Worm (Caenorhabditis elegans) whole organism, young adult: ENCODE data around the gene unc-23.

ENCODE experiments used
- B0019.2 ChIP-seq: fragments of 200-800 bp; sonication (Bioruptor generic); conservative IDR thresholded peaks from 2 replicates; pipeline ENCODE4 v1.3.6; 2022; ENCODE audit warnings: missing genetic modification reagents, missing genetic modification characterization, missing compliant biosample characterization
- B0261.1 ChIP-seq: sonication (generic microtip); optimal IDR thresholded peaks from 2 replicates; lab custom pipeline; 2016; ENCODE audit warnings: mild to moderate bottlenecking, missing genetic modification characterization, moderate library complexity, missing compliant biosample characterization
- B0336.3 ChIP-seq: fragments of 200-800 bp; sonication (Bioruptor generic); IDR thresholded peaks from 2 replicates; pipeline ENCODE4 v1.3.6; 2022; ENCODE audit warnings: missing genetic modification characterization, missing compliant biosample characterization
- F22D6.2 ChIP-seq: sonication (generic microtip); optimal IDR thresholded peaks from 2 replicates; lab custom pipeline; 2016; ENCODE audit warnings: mild to moderate bottlenecking, missing genetic modification characterization, missing compliant biosample characterization
- F57C9.4 ChIP-seq: sonication (generic microtip); optimal IDR thresholded peaks from 2 replicates; lab custom pipeline; 2017; ENCODE audit warnings: mild to moderate bottlenecking, missing genetic modification characterization, missing compliant biosample characterization
- K11D2.4 ChIP-seq: fragments of 200-800 bp; sonication (Bioruptor generic); IDR thresholded peaks from 2 replicates; pipeline ENCODE4 v1.3.6; 2022; ENCODE audit warnings: missing genetic modification reagents, missing genetic modification characterization, missing compliant biosample characterization
- K12H6.12 ChIP-seq: fragments of 200-800 bp; sonication (Bioruptor generic); optimal IDR thresholded peaks from 2 replicates; lab custom pipeline; 2018; ENCODE audit warnings: mild to moderate bottlenecking, missing genetic modification characterization, missing compliant biosample characterization
- T07F8.4 ChIP-seq: sonication (generic microtip); optimal IDR thresholded peaks from 2 replicates; lab custom pipeline; 2016; ENCODE audit warnings: mild to moderate bottlenecking, missing genetic modification characterization, moderate library complexity, missing compliant biosample characterization
- ZK185.1 ChIP-seq: sonication (generic microtip); optimal IDR thresholded peaks from 2 replicates; lab custom pipeline; 2016; ENCODE audit warnings: mild to moderate bottlenecking, missing genetic modification characterization, missing compliant biosample characterization; ENCODE audit not compliant: poor library complexity, severe bottlenecking
- akir-1 ChIP-seq: fragments of 200-800 bp; sonication (Bioruptor generic); optimal IDR thresholded peaks from 2 replicates; lab custom pipeline; 2018; ENCODE audit warnings: mild to moderate bottlenecking, missing genetic modification characterization, moderate library complexity, missing compliant biosample characterization
- aptf-2 ChIP-seq: fragments of 200-800 bp; sonication (Bioruptor generic); conservative IDR thresholded peaks from 2 replicates; pipeline ENCODE4 v1.3.6; 2022; ENCODE audit warnings: missing genetic modification reagents, missing genetic modification characterization, missing compliant biosample characterization
- aptf-3 ChIP-seq: fragments of 200-800 bp; sonication (Bioruptor generic); IDR thresholded peaks from 2 replicates; pipeline ENCODE4 v1.3.6; 2022; ENCODE audit warnings: missing genetic modification characterization, missing compliant biosample characterization
- atf-7 ChIP-seq: sonication (generic microtip); optimal IDR thresholded peaks from 2 replicates; lab custom pipeline; 2017; ENCODE audit warnings: mild to moderate bottlenecking, missing genetic modification characterization, missing compliant biosample characterization
- athp-1 ChIP-seq: sonication (generic microtip); optimal IDR thresholded peaks from 2 replicates; lab custom pipeline; 2017; ENCODE audit warnings: mild to moderate bottlenecking, missing genetic modification characterization, missing compliant biosample characterization
- attf-3 ChIP-seq: fragments of 200-800 bp; sonication (Bioruptor generic); conservative IDR thresholded peaks from 2 replicates; pipeline ENCODE4 v1.3.6; 2022; ENCODE audit warnings: missing genetic modification reagents, missing genetic modification characterization, missing compliant biosample characterization
- cebp-2 ChIP-seq: fragments of 200-800 bp; sonication (Bioruptor generic); IDR thresholded peaks from 2 replicates; pipeline ENCODE4 v1.3.6; 2022; ENCODE audit warnings: missing genetic modification characterization, missing compliant biosample characterization
- ceh-40 ChIP-seq: fragments of 200-800 bp; sonication (Bioruptor generic); IDR thresholded peaks from 2 replicates; pipeline ENCODE4 v1.3.6; 2022; ENCODE audit warnings: missing genetic modification characterization, missing compliant biosample characterization
- ceh-58 ChIP-seq: fragments of 200-800 bp; sonication (Bioruptor generic); IDR thresholded peaks from 2 replicates; pipeline ENCODE4 v1.3.6; 2022; ENCODE audit warnings: missing genetic modification characterization, missing compliant biosample characterization
- ceh-79 ChIP-seq: sonication (generic microtip); optimal IDR thresholded peaks from 2 replicates; lab custom pipeline; 2017; ENCODE audit warnings: mild to moderate bottlenecking, missing genetic modification characterization, missing compliant biosample characterization
- egl-18 ChIP-seq: fragments of 200-800 bp; sonication (Bioruptor generic); IDR thresholded peaks from 2 replicates; pipeline ENCODE4 v1.3.6; 2022; ENCODE audit warnings: missing genetic modification reagents, missing genetic modification characterization, missing compliant biosample characterization
- egrh-3 ChIP-seq: fragments of 200-800 bp; sonication (Bioruptor generic); IDR thresholded peaks from 2 replicates; pipeline ENCODE4 v1.3.6; 2022; ENCODE audit warnings: missing genetic modification reagents, missing genetic modification characterization, missing compliant biosample characterization
- ekl-4 ChIP-seq: fragments of 200-800 bp; sonication (Bioruptor generic); IDR thresholded peaks from 2 replicates; pipeline ENCODE4 v1.3.6; 2022; ENCODE audit warnings: missing genetic modification reagents, missing genetic modification characterization, missing compliant biosample characterization
- ets-4 ChIP-seq: fragments of 200-800 bp; sonication (Bioruptor generic); optimal IDR thresholded peaks from 2 replicates; lab custom pipeline; 2018; ENCODE audit warnings: mild to moderate bottlenecking, missing genetic modification characterization, missing compliant biosample characterization
- fkh-3 ChIP-seq: sonication (generic microtip); optimal IDR thresholded peaks from 2 replicates; lab custom pipeline; 2016; ENCODE audit warnings: mild to moderate bottlenecking, missing genetic modification characterization, missing compliant biosample characterization
- hrde-1 ChIP-seq: sonication (generic microtip); optimal IDR thresholded peaks from 2 replicates; lab custom pipeline; 2016; ENCODE audit warnings: missing genetic modification characterization, mild to moderate bottlenecking, missing compliant biosample characterization, moderate library complexity, missing genotype, missing genetic modification reagents, borderline replicate concordance
- lag-1 ChIP-seq: fragments of 200-800 bp; sonication (Bioruptor generic); IDR thresholded peaks from 2 replicates; pipeline ENCODE4 v1.3.6; 2022; ENCODE audit warnings: missing genetic modification reagents, missing genetic modification characterization, missing compliant biosample characterization
- let-607 ChIP-seq, 2 experiments: fragments of 200-800 bp in 1 of 2; sonication (Bioruptor generic) in 1 of 2; sonication (generic microtip) in 1 of 2; optimal IDR thresholded peaks; 2 replicates each; lab custom pipeline; 2016 to 2018; ENCODE audit warnings: mild to moderate bottlenecking in 2 of 2, missing compliant biosample characterization in 2 of 2, missing genetic modification characterization in 2 of 2, moderate library complexity in 2 of 2, missing genotype in 1 of 2
- lin-35 ChIP-seq, 3 experiments: fragments of 150-350 bp in 2 of 3; sonication (generic microtip) in 1 of 3; optimal IDR thresholded peaks; 2 replicates each; lab custom pipeline; 2014 to 2018; ENCODE audit warnings: missing biosample characterization in 3 of 3, missing genetic modification characterization in 3 of 3, missing genetic modification reagents in 3 of 3
- lir-1 ChIP-seq: fragments of 200-800 bp; sonication (Bioruptor generic); conservative IDR thresholded peaks from 2 replicates; pipeline ENCODE4 v1.3.6; 2022; ENCODE audit warnings: missing genetic modification reagents, missing genetic modification characterization, missing compliant biosample characterization
- lsy-27 ChIP-seq: sonication (generic microtip); optimal IDR thresholded peaks from 2 replicates; lab custom pipeline; 2017; ENCODE audit warnings: missing genetic modification characterization, mild to moderate bottlenecking, missing compliant biosample characterization, antibody characterized with exemption, missing genotype, borderline replicate concordance; ENCODE audit not compliant: insufficient read depth
- madf-10 ChIP-seq: sonication (generic microtip); optimal IDR thresholded peaks from 2 replicates; lab custom pipeline; 2016; ENCODE audit warnings: mild to moderate bottlenecking, missing genetic modification characterization, missing compliant biosample characterization
- madf-6 ChIP-seq: fragments of 200-800 bp; sonication (Bioruptor generic); IDR thresholded peaks from 2 replicates; pipeline ENCODE4 v1.3.6; 2022; ENCODE audit warnings: missing genetic modification reagents, missing genetic modification characterization, missing compliant biosample characterization
- nfya-1 ChIP-seq: sonication (generic microtip); optimal IDR thresholded peaks from 2 replicates; lab custom pipeline; 2017; ENCODE audit warnings: antibody characterized with exemption, missing compliant biosample characterization, missing genetic modification characterization, borderline replicate concordance; ENCODE audit not compliant: insufficient read depth
- nhr-120 ChIP-seq: fragments of 200-800 bp; sonication (Bioruptor generic); IDR thresholded peaks from 2 replicates; pipeline ENCODE4 v1.3.6; 2022; ENCODE audit warnings: missing genetic modification characterization, missing compliant biosample characterization
- nhr-90 ChIP-seq: sonication (generic microtip); optimal IDR thresholded peaks from 2 replicates; lab custom pipeline; 2016; ENCODE audit warnings: missing genotype, mild to moderate bottlenecking, missing genetic modification characterization, missing compliant biosample characterization
- pbrm-1 ChIP-seq: fragments of 200-800 bp; sonication (Bioruptor generic); IDR thresholded peaks from 2 replicates; pipeline ENCODE4 v1.3.6; 2022; ENCODE audit warnings: missing genetic modification reagents, missing genetic modification characterization, missing compliant biosample characterization
- snpc-1.1 ChIP-seq: sonication (generic microtip); optimal IDR thresholded peaks from 2 replicates; lab custom pipeline; 2017; ENCODE audit warnings: missing genetic modification characterization, mild to moderate bottlenecking, missing compliant biosample characterization, antibody characterized with exemption, moderate library complexity, missing genotype, missing genetic modification reagents; ENCODE audit not compliant: insufficient read depth
- snpc-1.3 ChIP-seq: sonication (generic microtip); optimal IDR thresholded peaks from 2 replicates; lab custom pipeline; 2017; ENCODE audit warnings: missing genetic modification characterization, mild to moderate bottlenecking, missing compliant biosample characterization, antibody characterized with exemption, moderate library complexity, missing genotype, missing genetic modification reagents; ENCODE audit not compliant: insufficient read depth
- snpc-4 ChIP-seq, 5 experiments: fragments of 150-350 bp in 1 of 5; sonication (generic microtip) in 4 of 5; optimal IDR thresholded peaks; 2 replicates each; lab custom pipeline; 2014 to 2018; ENCODE audit warnings: missing genetic modification characterization in 5 of 5, missing biosample characterization in 3 of 5, antibody characterized with exemption in 2 of 5, mild to moderate bottlenecking in 2 of 5, missing compliant biosample characterization in 2 of 5, missing genotype in 2 of 5, moderate library complexity in 2 of 5, missing genetic modification reagents in 1 of 5
- tbp1 ChIP-seq: fragments of 200-800 bp; sonication (Bioruptor generic); optimal IDR thresholded peaks from 2 replicates; lab custom pipeline; 2018; ENCODE audit warnings: mild to moderate bottlenecking, missing genetic modification characterization, missing compliant biosample characterization
- tbx-9 ChIP-seq: sonication (generic microtip); optimal IDR thresholded peaks from 2 replicates; lab custom pipeline; 2016; ENCODE audit warnings: borderline replicate concordance, missing genetic modification characterization, inconsistent platforms, missing compliant biosample characterization
- unc-62 ChIP-seq: fragments of 150-350 bp; optimal IDR thresholded peaks from 2 replicates; lab custom pipeline; 2014; ENCODE audit warnings: missing biosample characterization, missing genetic modification reagents, missing genetic modification characterization
- zim-3 ChIP-seq: sonication (generic microtip); optimal IDR thresholded peaks from 2 replicates; lab custom pipeline; 2017; ENCODE audit warnings: mild to moderate bottlenecking, missing genetic modification characterization, moderate library complexity, missing compliant biosample characterization
- ztf-18 ChIP-seq: sonication (generic microtip); optimal IDR thresholded peaks from 2 replicates; lab custom pipeline; 2016; ENCODE audit warnings: missing genotype, mild to moderate bottlenecking, missing genetic modification characterization, missing compliant biosample characterization
- ztf-22 ChIP-seq: fragments of 200-800 bp; sonication (Bioruptor generic); optimal IDR thresholded peaks from 2 replicates; lab custom pipeline; 2018; ENCODE audit warnings: mild to moderate bottlenecking, missing genetic modification characterization, moderate library complexity, missing compliant biosample characterization
- ztf-3 ChIP-seq: fragments of 200-800 bp; sonication (Bioruptor generic); optimal IDR thresholded peaks from 2 replicates; lab custom pipeline; 2018; ENCODE audit warnings: mild to moderate bottlenecking, missing genetic modification characterization, missing compliant biosample characterization
- ztf-6 ChIP-seq: fragments of 200-800 bp; sonication (Bioruptor generic); IDR thresholded peaks from 2 replicates; pipeline ENCODE4 v1.3.6; 2022; ENCODE audit warnings: missing genetic modification reagents, missing genetic modification characterization, missing compliant biosample characterization

Gene unc-23

DNA sequence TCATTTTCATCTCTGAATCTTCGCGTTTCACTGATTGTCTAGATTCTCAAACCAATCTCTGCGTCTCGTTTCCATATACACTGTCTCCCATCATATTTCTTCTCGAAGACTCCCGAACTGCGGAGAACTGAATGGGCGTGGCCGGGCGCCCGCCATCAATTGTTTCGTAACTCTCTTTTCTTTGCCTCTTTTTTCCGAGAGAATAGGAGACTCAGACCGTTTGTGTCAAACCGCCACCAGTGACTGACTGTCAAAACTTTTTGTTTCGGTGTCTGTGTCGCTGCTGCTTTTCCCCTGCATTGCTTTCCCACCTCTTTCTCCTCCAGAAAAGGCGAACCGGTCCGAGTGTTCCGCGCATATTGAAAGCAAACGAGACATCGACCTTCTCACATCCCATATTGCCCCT lies at the start of gene unc-23 (continued):
- TF ChIP-seq B0336.3 (GFP tag; lab: Robert Waterston, UW) (peak; percentile 73; the same call in 1 of the 2 replicates), lin-35 (GFP tag; optimal IDR thresholded peaks at IDR 0.05; lab: Kevin White, UChicago) (peak in 1 of 3 experiments; percentile 29), tbx-9 (tag; lab: Kevin White, UChicago) (no peak), B0019.2 (no peak), ceh-40 (GFP tag; lab: Robert Waterston, UW) (no peak), ekl-4 (GFP tag; lab: Robert Waterston, UW) (peak; percentile 81), unc-62 (GFP tag; lab: Kevin White, UChicago) (peak; percentile 87), ZK185.1 (tag; lab: Kevin White, UChicago) (peak; percentile 71), ceh-79 (tag; lab: Kevin White, UChicago) (peak; percentile 81), pbrm-1 (GFP tag; lab: Robert Waterston, UW) (peak; percentile 75), snpc-1.1 (tag; lab: Kevin White, UChicago) (no peak), ztf-6 (GFP tag; lab: Robert Waterston, UW) (no peak), snpc-1.3 (tag; lab: Kevin White, UChicago) (peak; percentile 2), egrh-3 (GFP tag; lab: Robert Waterston, UW) (no peak), madf-10 (peak; percentile 86), ztf-22 (GFP tag; lab: Kevin White, UChicago) (no peak), atf-7 (peak; percentile 87), ets-4 (GFP tag; lab: Kevin White, UChicago) (peak; percentile 69), ceh-58 (GFP tag; lab: Robert Waterston, UW) (no peak), egl-18 (GFP tag; lab: Robert Waterston, UW) (0 out of 2 replicates have a peak, but pooled peaks have one; percentile 54), let-607 (tag; optimal IDR thresholded peaks at IDR 0.05; lab: Kevin White, UChicago) (peak; percentile 40 to 75), B0261.1 (no peak), K12H6.12 (peak; percentile 56), ztf-18 (no peak), athp-1 (no peak), nhr-120 (GFP tag; lab: Robert Waterston, UW) (no peak), tbp1 (GFP tag; lab: Kevin White, UChicago) (peak; percentile 65), hrde-1 (tag; lab: Kevin White, UChicago) (no peak), zim-3 (tag; lab: Kevin White, UChicago) (peak; percentile 44), lir-1 (GFP tag; lab: Robert Waterston, UW) (no peak), akir-1 (GFP tag; lab: Kevin White, UChicago) (no peak), ztf-3 (GFP tag; lab: Kevin White, UChicago) (peak; percentile 78), cebp-2 (GFP tag; lab: Robert Waterston, UW) (no peak), nfya-1 (tag; lab: Kevin White, UChicago) (no peak), fkh-3 (tag; lab: Kevin White, UChicago) (no peak), lsy-27 (tag; lab: Kevin White, UChicago) (no peak), attf-3 (GFP tag; lab: Robert Waterston, UW) (no peak), F57C9.4 (tag; lab: Kevin White, UChicago) (no peak), snpc-4 (GFP tag; optimal IDR thresholded peaks at IDR 0.05; lab: Kevin White, UChicago) (no peak), snpc-4 (tag; optimal IDR thresholded peaks at IDR 0.05; lab: Kevin White, UChicago) (peak in 3 of 4 experiments; percentile 36 to 40 (median 39)), aptf-3 (GFP tag; lab: Robert Waterston, UW) (no peak), nhr-90 (tag; lab: Kevin White, UChicago) (peak; percentile 74), lag-1 (no peak), T07F8.4 (tag; lab: Kevin White, UChicago) (no peak), madf-6 (GFP tag; lab: Robert Waterston, UW) (no peak), aptf-2 (no peak), K11D2.4 (peak; percentile 86), F22D6.2 (tag; lab: Kevin White, UChicago) (peak; percentile 60)
